Worm (Caenorhabditis elegans) whole organism, L3 larva: ENCODE measurements around the gene F54D12.8.

Source experiments
- ceh-82 ChIP-seq: fragments of 150-350 bp; optimal IDR thresholded peaks from 2 replicates; lab custom pipeline; 2014; ENCODE audit warnings: missing biosample characterization, missing genetic modification characterization
- ceh-9 ChIP-seq: sonication (generic microtip); optimal IDR thresholded peaks from 2 replicates; lab custom pipeline; 2018; ENCODE audit warnings: missing biosample characterization, missing genetic modification characterization
- elt-2 ChIP-seq: sonication (generic microtip); optimal IDR thresholded peaks from 2 replicates; lab custom pipeline; 2016; ENCODE audit warnings: missing genetic modification reagents, mild to moderate bottlenecking, missing genetic modification characterization, missing compliant biosample characterization
- elt-3 ChIP-seq, 3 experiments: fragments of 150-350 bp in 1 of 3; sonication (generic microtip) in 2 of 3; optimal IDR thresholded peaks; 2 replicates in 2 of 3; 4 replicates in 1 of 3; lab custom pipeline; 2014 to 2017; ENCODE audit warnings: missing biosample characterization in 3 of 3, missing genetic modification characterization in 3 of 3
- fos-1 ChIP-seq: fragments of 150-350 bp; optimal IDR thresholded peaks from 2 replicates; lab custom pipeline; 2014; ENCODE audit warnings: missing biosample characterization, missing genetic modification characterization
- hmg-11 ChIP-seq: sonication (generic microtip); optimal IDR thresholded peaks from 2 replicates; lab custom pipeline; 2016; ENCODE audit warnings: missing genetic modification characterization, missing compliant biosample characterization
- jun-1 ChIP-seq: fragments of 150-350 bp; optimal IDR thresholded peaks from 2 replicates; lab custom pipeline; 2014; ENCODE audit warnings: missing biosample characterization, missing genetic modification reagents, missing genetic modification characterization
- nfya-1 ChIP-seq: sonication (generic microtip); optimal IDR thresholded peaks from 2 replicates; lab custom pipeline; 2017; ENCODE audit warnings: missing genetic modification characterization, mild to moderate bottlenecking, missing compliant biosample characterization, antibody characterized with exemption, moderate library complexity; ENCODE audit not compliant: insufficient read depth
- nhr-237 ChIP-seq: fragments of 150-350 bp; optimal IDR thresholded peaks from 2 replicates; lab custom pipeline; 2014; ENCODE audit warnings: missing biosample characterization, missing genetic modification characterization
- snpc-4 ChIP-seq: fragments of 150-350 bp; optimal IDR thresholded peaks from 2 replicates; lab custom pipeline; 2014; ENCODE audit warnings: missing biosample characterization, missing genetic modification characterization
- ztf-11 ChIP-seq: fragments of 150-350 bp; optimal IDR thresholded peaks from 2 replicates; lab custom pipeline; 2014; ENCODE audit warnings: missing biosample characterization, missing genetic modification characterization
- ztf-4 ChIP-seq: fragments of 150-350 bp; optimal IDR thresholded peaks from 2 replicates; lab custom pipeline; 2014; ENCODE audit warnings: missing biosample characterization, missing genetic modification characterization

- no peak for TF ChIP-seq hmg-11
- TF ChIP-seq jun-1 (tag; lab: Kevin White, UChicago): no peak
- TF ChIP-seq ztf-11: no peak
- TF ChIP-seq elt-2 (tag; lab: Kevin White, UChicago): no peak
- peak; percentile 4 for TF ChIP-seq nfya-1 (tag; lab: Kevin White, UChicago)
- TF ChIP-seq ztf-4: no peak
- no peak for TF ChIP-seq nhr-237
- no peak for TF ChIP-seq ceh-82 (tag; lab: Kevin White, UChicago)
- TF ChIP-seq elt-3 (tag; optimal IDR thresholded peaks at IDR 0.05; lab: Kevin White, UChicago): no peak
- no peak for TF ChIP-seq snpc-4 (tag; lab: Kevin White, UChicago)
- no peak for TF ChIP-seq fos-1 (tag; lab: Kevin White, UChicago)
- TF ChIP-seq ceh-9 (tag; lab: Kevin White, UChicago): no peak
These were observed 37.6 kb downstream of the F54D12.8 start for ce11 chrII:1360257-1360656.
